Worm (Caenorhabditis elegans): Measurements from ENCODE around the gene F40G9.8.

Gene F40G9.8

DNA sequence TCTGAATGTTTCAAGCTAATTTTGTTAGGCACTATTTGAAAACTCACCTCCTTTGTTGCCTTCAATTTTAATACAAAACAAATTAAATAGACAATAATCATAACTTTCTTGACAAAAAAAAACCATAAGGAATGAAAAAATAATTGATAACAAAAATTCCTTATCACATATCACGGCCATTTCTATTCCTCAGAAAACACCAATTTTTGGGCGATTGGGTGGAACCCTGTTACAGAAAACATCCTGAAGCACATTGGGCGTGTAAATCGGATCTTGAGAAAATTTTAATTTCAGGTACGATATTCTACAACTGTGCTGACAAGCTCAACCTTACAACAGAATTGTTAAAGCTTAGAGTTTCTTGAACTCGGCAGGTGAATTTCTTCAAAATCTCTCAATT, at the start of gene F40G9.8:
TSS of gene F40G9.8 (minus strand) at position 101 of the 400 bp plus-strand sequence.
- TF ChIP-seq elt-3 (tag; optimal IDR thresholded peaks at IDR 0.05) (no peak), aly-2 (tag; optimal IDR thresholded peaks at IDR 0.05) (no peak), skn-1 (tag; optimal IDR thresholded peaks at IDR 0.05) (no peak), nhr-67 (tag; optimal IDR thresholded peaks at IDR 0.05) (no peak), elt-1 (tag; optimal IDR thresholded peaks at IDR 0.05) (no peak), unc-39 (tag; optimal IDR thresholded peaks at IDR 0.05) (no peak), lin-15B (tag; optimal IDR thresholded peaks at IDR 0.05) (no peak), lsy-12 (tag; optimal IDR thresholded peaks at IDR 0.05) (no peak), fos-1 (tag; optimal IDR thresholded peaks at IDR 0.05) (no peak), pha-4 (tag; optimal IDR thresholded peaks at IDR 0.05) (no peak), nhr-12 (tag; optimal IDR thresholded peaks at IDR 0.05) (no peak), ceh-28 (tag; optimal IDR thresholded peaks at IDR 0.05) (no peak), pqm-1 (tag; optimal IDR thresholded peaks at IDR 0.05) (no peak)

DNA sequence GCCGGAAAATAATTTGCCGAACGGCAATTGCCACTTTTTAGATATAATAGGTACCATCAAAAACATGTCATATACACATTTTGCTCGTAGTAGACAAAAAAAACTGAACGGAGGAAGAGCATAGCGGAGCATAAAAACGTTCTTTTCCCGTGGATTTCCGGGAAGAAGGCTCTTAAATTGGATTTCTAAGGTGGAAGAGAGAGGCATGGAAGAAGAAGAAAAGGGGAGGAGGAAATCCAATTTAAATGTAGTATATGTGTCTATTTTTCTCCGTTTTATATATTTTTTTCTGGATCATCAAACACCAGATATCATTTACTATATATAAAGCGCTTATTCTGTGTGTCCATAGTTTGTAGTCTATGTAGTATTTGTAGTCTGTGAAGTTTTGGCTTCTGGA, 46.7 kb upstream of the F40G9.8 start:
- no peak for TF ChIP-seq sea-2 (GFP tag; optimal IDR thresholded peaks at IDR 0.05)
- no peak for TF ChIP-seq egl-5 (tag; optimal IDR thresholded peaks at IDR 0.05)
- no peak for TF ChIP-seq nhr-12 (tag; optimal IDR thresholded peaks at IDR 0.05)
- no peak for TF ChIP-seq unc-62 (GFP tag; optimal IDR thresholded peaks at IDR 0.05)
- no peak for TF ChIP-seq fkh-2 (tag; optimal IDR thresholded peaks at IDR 0.05)
- no peak for TF ChIP-seq ceh-9 (tag; optimal IDR thresholded peaks at IDR 0.05)
- TF ChIP-seq ceh-82 (tag; optimal IDR thresholded peaks at IDR 0.05), result no peak
- no peak for TF ChIP-seq ceh-28 (tag; optimal IDR thresholded peaks at IDR 0.05)
- no peak for TF ChIP-seq ama-1 (optimal IDR thresholded peaks at IDR 0.05)

DNA sequence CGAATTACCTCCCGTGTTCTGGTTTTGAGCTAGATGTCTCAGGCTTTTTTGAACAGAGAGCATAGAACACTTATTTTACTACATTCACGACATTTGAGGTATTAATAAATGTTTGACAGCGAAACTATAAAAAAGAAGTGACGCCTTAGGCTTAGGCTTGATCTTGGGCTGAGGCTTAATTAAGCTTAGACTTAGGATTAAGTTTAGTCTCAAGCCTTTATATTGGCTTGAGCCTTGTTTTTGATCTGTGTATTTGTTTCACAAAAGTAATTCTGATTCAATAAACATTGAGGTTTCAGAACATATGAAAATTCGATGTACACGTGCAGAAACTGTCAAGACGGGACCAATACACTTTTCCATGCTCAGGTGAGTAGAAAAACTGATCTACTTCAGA, 45.0 kb upstream of the F40G9.8 start, which contains the start of gene klp-20:
TSS of gene klp-20 (plus strand) at position 298 of the 397 bp plus-strand sequence.
- TF ChIP-seq skn-1 (tag; optimal IDR thresholded peaks at IDR 0.05) (no peak), ZK546.5 (tag; optimal IDR thresholded peaks at IDR 0.05) (no peak), ceh-82 (tag; optimal IDR thresholded peaks at IDR 0.05) (no peak), ceh-9 (tag; optimal IDR thresholded peaks at IDR 0.05) (no peak), nhr-25 (tag; optimal IDR thresholded peaks at IDR 0.05) (no peak), aly-2 (tag; optimal IDR thresholded peaks at IDR 0.05) (no peak), sea-2 (GFP tag; optimal IDR thresholded peaks at IDR 0.05) (no peak), hmg-11 (tag; optimal IDR thresholded peaks at IDR 0.05) (no peak), egl-27 (tag; optimal IDR thresholded peaks at IDR 0.05) (no peak), nhr-11 (tag; optimal IDR thresholded peaks at IDR 0.05) (no peak), elt-3 (tag; optimal IDR thresholded peaks at IDR 0.05) (no peak), fos-1 (tag; optimal IDR thresholded peaks at IDR 0.05) (no peak), ama-1 (optimal IDR thresholded peaks at IDR 0.05) (no peak), pha-4 (tag; optimal IDR thresholded peaks at IDR 0.05) (no peak), ceh-28 (tag; optimal IDR thresholded peaks at IDR 0.05) (no peak), nhr-23 (tag; optimal IDR thresholded peaks at IDR 0.05) (no peak), zag-1 (tag; optimal IDR thresholded peaks at IDR 0.05) (no peak)

DNA sequence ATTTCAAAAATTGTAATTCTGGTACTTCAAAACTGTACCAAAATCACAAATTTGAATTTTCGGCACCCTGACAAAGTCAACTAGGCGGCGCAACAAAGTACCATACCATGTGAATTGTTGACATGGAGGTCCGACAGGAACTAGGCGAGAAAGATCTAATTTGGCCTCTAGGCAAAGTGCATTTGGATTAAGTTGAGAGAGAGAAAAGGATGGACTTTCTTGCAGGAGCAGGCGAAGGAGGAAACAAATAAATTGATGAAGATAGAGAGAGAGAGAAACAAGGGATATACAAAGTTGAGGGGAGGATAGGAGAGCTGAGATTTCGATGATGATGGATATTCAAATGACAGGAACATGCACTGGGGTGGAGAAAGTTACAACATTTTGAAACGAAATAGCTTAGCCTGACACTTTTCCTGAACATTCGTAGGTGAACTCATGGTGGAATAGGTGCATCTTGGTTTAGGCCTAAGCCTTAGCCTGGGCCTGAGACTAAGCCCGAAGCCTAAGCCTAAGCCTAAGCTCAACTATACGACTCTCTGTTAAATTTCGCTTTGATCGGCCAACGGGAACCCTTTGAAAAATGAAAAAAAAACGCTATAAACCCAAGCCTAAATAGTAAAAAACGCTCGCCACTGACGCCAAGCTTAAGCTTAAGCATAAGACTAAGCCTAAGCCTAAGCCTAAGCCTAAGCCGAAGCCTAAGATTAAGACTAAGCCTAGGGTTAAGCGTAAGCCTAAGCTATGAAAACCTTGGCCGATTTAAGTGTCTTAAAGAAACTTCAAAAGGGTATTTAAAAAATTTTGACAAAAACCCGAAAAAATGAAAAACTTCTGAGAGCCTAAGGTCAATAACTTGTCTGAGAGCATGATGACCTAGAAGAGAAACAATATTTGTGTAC, 44.4 kb upstream of the F40G9.8 start:
- TF ChIP-seq mdl-1 (tag; optimal IDR thresholded peaks at IDR 0.05) (no peak), nhr-76 (tag; optimal IDR thresholded peaks at IDR 0.05) (no peak), daf-12 (tag; optimal IDR thresholded peaks at IDR 0.05) (no peak), nfya-1 (tag; optimal IDR thresholded peaks at IDR 0.05; ENCODE audit: insufficient read depth) (no peak), lin-39 (tag; optimal IDR thresholded peaks at IDR 0.05) (no peak), fos-1 (tag; optimal IDR thresholded peaks at IDR 0.05) (no peak), elt-1 (tag; optimal IDR thresholded peaks at IDR 0.05) (no peak), pha-4 (tag; optimal IDR thresholded peaks at IDR 0.05) (no peak), lsy-12 (tag; optimal IDR thresholded peaks at IDR 0.05) (no peak), nhr-11 (tag; optimal IDR thresholded peaks at IDR 0.05) (no peak), fkh-10 (GFP tag; optimal IDR thresholded peaks at IDR 0.05) (no peak), lin-15B (tag; optimal IDR thresholded peaks at IDR 0.05) (no peak), ZK546.5 (tag; optimal IDR thresholded peaks at IDR 0.05) (no peak), nhr-237 (tag; optimal IDR thresholded peaks at IDR 0.05) (no peak), elt-3 (tag; optimal IDR thresholded peaks at IDR 0.05) (no peak), egl-27 (tag; optimal IDR thresholded peaks at IDR 0.05) (no peak), unc-62 (GFP tag; optimal IDR thresholded peaks at IDR 0.05) (no peak), nhr-12 (tag; optimal IDR thresholded peaks at IDR 0.05) (no peak)

All from whole organism, L3 larva.